Worm (Caenorhabditis elegans) whole organism, L3 larva: ENCODE measurements around the gene ZK795.2.

Experiments used
- aly-2 ChIP-seq: fragments of 150-350 bp; optimal IDR thresholded peaks from 2 replicates; lab custom pipeline; 2014; ENCODE audit warnings: missing biosample characterization, missing genetic modification characterization
- ama-1 ChIP-seq: fragments of 150-350 bp; optimal IDR thresholded peaks from 2 replicates; lab custom pipeline; 2018
- ceh-16 ChIP-seq: sonication (generic microtip); optimal IDR thresholded peaks from 2 replicates; lab custom pipeline; 2017; ENCODE audit warnings: missing biosample characterization, missing genetic modification characterization
- ceh-28 ChIP-seq: fragments of 150-350 bp; optimal IDR thresholded peaks from 2 replicates; lab custom pipeline; 2014; ENCODE audit warnings: missing biosample characterization, missing genetic modification reagents, missing genetic modification characterization
- ceh-82 ChIP-seq: fragments of 150-350 bp; optimal IDR thresholded peaks from 2 replicates; lab custom pipeline; 2014; ENCODE audit warnings: missing biosample characterization, missing genetic modification characterization
- daf-12 ChIP-seq: fragments of 150-350 bp; optimal IDR thresholded peaks from 2 replicates; lab custom pipeline; 2014; ENCODE audit warnings: missing biosample characterization, missing genetic modification reagents, missing genetic modification characterization
- egl-27 ChIP-seq: sonication (generic microtip); optimal IDR thresholded peaks from 4 replicates; lab custom pipeline; 2017; ENCODE audit warnings: missing biosample characterization, missing genetic modification reagents, missing genetic modification characterization
- egl-5 ChIP-seq: fragments of 150-350 bp; optimal IDR thresholded peaks from 2 replicates; lab custom pipeline; 2017; ENCODE audit warnings: missing biosample characterization, missing genetic modification reagents, missing genetic modification characterization, inconsistent platforms
- elt-1 ChIP-seq: fragments of 150-350 bp; optimal IDR thresholded peaks from 2 replicates; lab custom pipeline; 2014; ENCODE audit warnings: missing biosample characterization, missing genetic modification characterization
- elt-2 ChIP-seq: sonication (generic microtip); optimal IDR thresholded peaks from 2 replicates; lab custom pipeline; 2016; ENCODE audit warnings: missing genetic modification reagents, mild to moderate bottlenecking, missing genetic modification characterization, missing compliant biosample characterization
- elt-3 ChIP-seq, 3 experiments: fragments of 150-350 bp in 1 of 3; sonication (generic microtip) in 2 of 3; optimal IDR thresholded peaks; 2 replicates in 2 of 3; 4 replicates in 1 of 3; lab custom pipeline; 2014 to 2017; ENCODE audit warnings: missing biosample characterization in 3 of 3, missing genetic modification characterization in 3 of 3
- fkh-10 ChIP-seq: sonication (generic microtip); optimal IDR thresholded peaks from 2 replicates; lab custom pipeline; 2017; ENCODE audit warnings: missing biosample characterization, missing genetic modification reagents, missing genetic modification characterization
- fkh-2 ChIP-seq: fragments of 150-350 bp; optimal IDR thresholded peaks from 2 replicates; lab custom pipeline; 2014; ENCODE audit warnings: missing biosample characterization, missing genetic modification reagents, missing genetic modification characterization
- jun-1 ChIP-seq: fragments of 150-350 bp; optimal IDR thresholded peaks from 2 replicates; lab custom pipeline; 2014; ENCODE audit warnings: missing biosample characterization, missing genetic modification reagents, missing genetic modification characterization
- lin-39 ChIP-seq: fragments of 150-350 bp; optimal IDR thresholded peaks from 2 replicates; lab custom pipeline; 2018; ENCODE audit warnings: missing biosample characterization, missing genetic modification reagents, missing genetic modification characterization
- mdl-1 ChIP-seq: fragments of 150-350 bp; optimal IDR thresholded peaks from 2 replicates; lab custom pipeline; 2014; ENCODE audit warnings: missing biosample characterization, missing genetic modification characterization
- nfya-1 ChIP-seq: sonication (generic microtip); optimal IDR thresholded peaks from 2 replicates; lab custom pipeline; 2017; ENCODE audit warnings: missing genetic modification characterization, mild to moderate bottlenecking, missing compliant biosample characterization, antibody characterized with exemption, moderate library complexity; ENCODE audit not compliant: insufficient read depth
- nhr-11 ChIP-seq: fragments of 150-350 bp; optimal IDR thresholded peaks from 2 replicates; lab custom pipeline; 2014; ENCODE audit warnings: missing biosample characterization, missing genetic modification characterization
- nhr-23 ChIP-seq: fragments of 150-350 bp; optimal IDR thresholded peaks from 2 replicates; lab custom pipeline; 2014; ENCODE audit warnings: missing biosample characterization, missing genetic modification reagents, missing genetic modification characterization
- nhr-237 ChIP-seq: fragments of 150-350 bp; optimal IDR thresholded peaks from 2 replicates; lab custom pipeline; 2014; ENCODE audit warnings: missing biosample characterization, missing genetic modification characterization
- nhr-25 ChIP-seq: sonication (generic microtip); optimal IDR thresholded peaks from 2 replicates; lab custom pipeline; 2017; ENCODE audit warnings: missing biosample characterization, missing genetic modification characterization
- nhr-43 ChIP-seq: sonication (generic microtip); optimal IDR thresholded peaks from 2 replicates; lab custom pipeline; 2016; ENCODE audit warnings: mild to moderate bottlenecking, missing genetic modification characterization, missing compliant biosample characterization; ENCODE audit not compliant: poor library complexity, severe bottlenecking
- nhr-76 ChIP-seq: fragments of 150-350 bp; sonication (generic microtip); optimal IDR thresholded peaks from 5 replicates; lab custom pipeline; 2014; ENCODE audit warnings: missing biosample characterization, missing genetic modification characterization
- nhr-77 ChIP-seq: fragments of 150-350 bp; optimal IDR thresholded peaks from 2 replicates; lab custom pipeline; 2014; ENCODE audit warnings: missing biosample characterization, missing genetic modification characterization
- pha-4 ChIP-seq: fragments of 150-350 bp; optimal IDR thresholded peaks from 2 replicates; lab custom pipeline; 2014; ENCODE audit warnings: missing biosample characterization, missing genetic modification reagents, missing genetic modification characterization
- sea-2 ChIP-seq: fragments of 150-350 bp; sonication (generic microtip); optimal IDR thresholded peaks from 4 replicates; lab custom pipeline; 2014; ENCODE audit warnings: missing biosample characterization, missing genetic modification reagents, missing genetic modification characterization
- skn-1 ChIP-seq: fragments of 150-350 bp; optimal IDR thresholded peaks from 2 replicates; lab custom pipeline; 2014; ENCODE audit warnings: missing biosample characterization, missing genetic modification characterization
- snpc-4 ChIP-seq: fragments of 150-350 bp; optimal IDR thresholded peaks from 2 replicates; lab custom pipeline; 2014; ENCODE audit warnings: missing biosample characterization, missing genetic modification characterization
- tbx-2 ChIP-seq: sonication (generic microtip); optimal IDR thresholded peaks from 2 replicates; lab custom pipeline; 2016; ENCODE audit warnings: mild to moderate bottlenecking, missing genetic modification characterization, missing compliant biosample characterization
- unc-39 ChIP-seq: sonication (generic microtip); optimal IDR thresholded peaks from 4 replicates; lab custom pipeline; 2017; ENCODE audit warnings: missing biosample characterization, missing genetic modification characterization
- unc-62 ChIP-seq: fragments of 150-350 bp; sonication (generic microtip); optimal IDR thresholded peaks from 4 replicates; lab custom pipeline; 2014; ENCODE audit warnings: missing biosample characterization, missing genetic modification reagents, missing genetic modification characterization
- ztf-11 ChIP-seq: fragments of 150-350 bp; optimal IDR thresholded peaks from 2 replicates; lab custom pipeline; 2014; ENCODE audit warnings: missing biosample characterization, missing genetic modification characterization

Gene ZK795.2

ce11 chrIV:12590373-12590772 lies 31.6 kb upstream of the ZK795.2 start, which contains the start of gene cul-6:
Gene cul-6 (minus strand): TSS chrIV:12590451.
- TF ChIP-seq mdl-1 (no peak), pha-4 (tag; lab: Kevin White, UChicago) (no peak), ztf-11 (tag; lab: Kevin White, UChicago) (no peak), fkh-2 (tag; lab: Kevin White, UChicago) (no peak), nhr-43 (tag; lab: Kevin White, UChicago) (no peak), snpc-4 (no peak), ceh-28 (no peak), unc-62 (GFP tag; lab: Kevin White, UChicago) (no peak), ceh-16 (tag; lab: Kevin White, UChicago) (no peak)

ce11 chrIV:12585966-12586365 lies 27.2 kb upstream of the ZK795.2 start, which contains the start of gene K08E7.8:
Gene K08E7.8 (minus strand): TSS chrIV:12586066.
- no peak for TF ChIP-seq unc-39 (tag; lab: Kevin White, UChicago)

- TF ChIP-seq tbx-2, result no peak
- peak; percentile 59 for TF ChIP-seq fkh-10 (GFP tag; lab: Kevin White, UChicago)
- TF ChIP-seq nfya-1 (tag; lab: Kevin White, UChicago), result peak; percentile 32
- TF ChIP-seq lin-39, result peak; percentile 76
Measured at ce11 chrIV:12584146-12584545, 25.4 kb upstream of the ZK795.2 start.

ce11 chrIV:12583181-12583580 lies 24.4 kb upstream of the ZK795.2 start:
- TF ChIP-seq egl-27 (tag; lab: Kevin White, UChicago) (no peak), elt-3 (tag; optimal IDR thresholded peaks at IDR 0.05; lab: Kevin White, UChicago) (no peak), lin-39 (peak; percentile 52), fkh-10 (GFP tag; lab: Kevin White, UChicago) (peak; percentile 23), snpc-4 (no peak), egl-5 (tag; lab: Kevin White, UChicago) (no peak), ztf-11 (tag; lab: Kevin White, UChicago) (no peak), ceh-82 (tag; lab: Kevin White, UChicago) (no peak), ama-1 (lab: Kevin White, UChicago) (no peak), ceh-16 (tag; lab: Kevin White, UChicago) (no peak), nhr-77 (tag; lab: Kevin White, UChicago) (no peak), nhr-43 (tag; lab: Kevin White, UChicago) (no peak), sea-2 (GFP tag; lab: Kevin White, UChicago) (no peak), aly-2 (tag; lab: Kevin White, UChicago) (no peak), nhr-23 (no peak), elt-2 (no peak)

ce11 chrIV:12581046-12581445 lies 22.3 kb upstream of the ZK795.2 start, which contains the start of gene K08E7.6:
Gene K08E7.6 (minus strand): TSS chrIV:12581146.
- no peak for TF ChIP-seq daf-12 (tag; lab: Kevin White, UChicago)
- TF ChIP-seq nhr-237 (tag; lab: Kevin White, UChicago), result no peak
- TF ChIP-seq nhr-11 (tag; lab: Kevin White, UChicago), result no peak
- TF ChIP-seq jun-1, result no peak

ce11 chrIV:12574265-12574664 lies 15.5 kb upstream of the ZK795.2 start:
- TF ChIP-seq unc-39 (tag; lab: Kevin White, UChicago), result no peak
- no peak for TF ChIP-seq elt-2
- no peak for TF ChIP-seq nhr-76 (tag; lab: Kevin White, UChicago)
- no peak for TF ChIP-seq unc-62 (GFP tag; lab: Kevin White, UChicago)
- TF ChIP-seq nhr-25 (tag; lab: Kevin White, UChicago), result no peak
- no peak for TF ChIP-seq fkh-2 (tag; lab: Kevin White, UChicago)
- TF ChIP-seq nfya-1 (tag; lab: Kevin White, UChicago), result no peak
- no peak for TF ChIP-seq skn-1 (tag; lab: Kevin White, UChicago)
- TF ChIP-seq elt-1, result no peak
- TF ChIP-seq ceh-28, result no peak
- no peak for TF ChIP-seq pha-4 (tag; lab: Kevin White, UChicago)
- no peak for TF ChIP-seq elt-3 (tag; optimal IDR thresholded peaks at IDR 0.05; lab: Kevin White, UChicago)
- no peak for TF ChIP-seq daf-12 (tag; lab: Kevin White, UChicago)
- no peak for TF ChIP-seq jun-1
- no peak for TF ChIP-seq fkh-10 (GFP tag; lab: Kevin White, UChicago)
- TF ChIP-seq ama-1 (lab: Kevin White, UChicago), result no peak
- TF ChIP-seq ceh-16 (tag; lab: Kevin White, UChicago), result no peak
- no peak for TF ChIP-seq nhr-237 (tag; lab: Kevin White, UChicago)
- no peak for TF ChIP-seq sea-2 (GFP tag; lab: Kevin White, UChicago)
